Fruit fly (Drosophila melanogaster) whole organism, wandering third instar larva: ENCODE measurements around the gene CG7706.

ENCODE experiments used
- Dfd ChIP-seq: fragments of >200 bp; optimal IDR thresholded peaks from 2 replicates; lab custom pipeline; 2017; ENCODE audit warnings: missing biosample characterization, missing genetic modification characterization
- Dif ChIP-seq: fragments of 200-275, 200-300 bp; sonication (Bioruptor generic); optimal IDR thresholded peaks from 2 replicates; lab custom pipeline; 2018; ENCODE audit warnings: missing biosample characterization, missing genetic modification characterization; ENCODE audit not compliant: partially characterized antibody
- HLH106 ChIP-seq: fragments of 200-800 bp; optimal IDR thresholded peaks from 3 replicates; lab custom pipeline; 2019; ENCODE audit warnings: missing biosample characterization, mild to moderate bottlenecking, missing genetic modification characterization, moderate library complexity
- Hr83 ChIP-seq: fragments of 200-300 bp; sonication (Bioruptor generic); optimal IDR thresholded peaks from 2 replicates; lab custom pipeline; 2016; ENCODE audit warnings: missing biosample characterization, mild to moderate bottlenecking, missing genetic modification characterization, moderate library complexity; ENCODE audit not compliant: poor library complexity, severe bottlenecking
- Myc ChIP-seq: fragments of >200 bp; optimal IDR thresholded peaks from 2 replicates; lab custom pipeline; 2017
- Sp1 ChIP-seq: fragments of 200-800 bp; sonication (Bioruptor generic); optimal IDR thresholded peaks from 3 replicates; lab custom pipeline; 2019; ENCODE audit warnings: missing biosample characterization, mild to moderate bottlenecking, missing genetic modification characterization, moderate library complexity
- br ChIP-seq: fragments of 200-800 bp; sonication (Bioruptor generic); optimal IDR thresholded peaks from 2 replicates; lab custom pipeline; 2016; ENCODE audit warnings: missing biosample characterization, missing genetic modification characterization
- dsf ChIP-seq: sonication (Bioruptor generic); optimal IDR thresholded peaks from 2 replicates; lab custom pipeline; 2016; ENCODE audit warnings: missing biosample characterization, missing genetic modification characterization, borderline replicate concordance
- fru ChIP-seq: fragments of 200-800 bp; sonication (Bioruptor generic); optimal IDR thresholded peaks from 3 replicates; lab custom pipeline; 2016; ENCODE audit warnings: missing biosample characterization, mild to moderate bottlenecking, missing genetic modification characterization
- h ChIP-seq: fragments of 200-800 bp; sonication (Bioruptor generic); optimal IDR thresholded peaks from 3 replicates; lab custom pipeline; 2016; ENCODE audit warnings: missing biosample characterization, mild to moderate bottlenecking, missing genetic modification characterization
- psq ChIP-seq: fragments of 200-800 bp; sonication (Bioruptor generic); optimal IDR thresholded peaks from 3 replicates; lab custom pipeline; 2017; ENCODE audit warnings: missing biosample characterization, mild to moderate bottlenecking, missing genetic modification characterization, moderate library complexity

- TF ChIP-seq Hr83 (GFP tag; lab: Kevin White, UChicago): no peak
- TF ChIP-seq Dif (GFP tag; lab: Kevin White, UChicago): no peak
- TF ChIP-seq br: no peak
- TF ChIP-seq Sp1: no peak
- TF ChIP-seq h (GFP tag; lab: Kevin White, UChicago): no peak
- no peak for TF ChIP-seq Myc
- TF ChIP-seq psq (GFP tag; lab: Kevin White, UChicago): no peak
- no peak for TF ChIP-seq Dfd (GFP tag; lab: Kevin White, UChicago)
- no peak for TF ChIP-seq dsf (GFP tag; lab: Kevin White, UChicago)
- no peak for TF ChIP-seq fru (GFP tag; lab: Kevin White, UChicago)
- TF ChIP-seq HLH106 (tag; lab: Kevin White, UChicago): no peak
Measured at dm6 chr3R:18693611-18694010, 16.0 kb downstream of the CG7706 start, which contains the start of gene CG14300.
